Fruit fly (Drosophila melanogaster) Kc167 (cell line): Measurements from ENCODE around the gene Sf3b5.

Source experiments
- Myc ChIP-seq: fragments of >200 bp; optimal IDR thresholded peaks from 2 replicates; lab custom pipeline; 2017; ENCODE audit warnings: missing external identifiers
- Sin3A ChIP-seq: fragments of >200 bp; optimal IDR thresholded peaks from 2 replicates; lab custom pipeline; 2018; ENCODE audit warnings: missing external identifiers
- h ChIP-seq: fragments of >200 bp; optimal IDR thresholded peaks from 3 replicates; lab custom pipeline; 2018; ENCODE audit warnings: missing external identifiers
- insv ChIP-seq: fragments of >200 bp; optimal IDR thresholded peaks from 3 replicates; lab custom pipeline; 2018; ENCODE audit warnings: missing external identifiers
- psq ChIP-seq: fragments of >200 bp; optimal IDR thresholded peaks from 2 replicates; lab custom pipeline; 2017; ENCODE audit warnings: missing external identifiers
- ttk ChIP-seq: sonication (Bioruptor generic); optimal IDR thresholded peaks from 2 replicates; lab custom pipeline; 2017; ENCODE audit warnings: missing external identifiers

Sf3b5 gene

DNA sequence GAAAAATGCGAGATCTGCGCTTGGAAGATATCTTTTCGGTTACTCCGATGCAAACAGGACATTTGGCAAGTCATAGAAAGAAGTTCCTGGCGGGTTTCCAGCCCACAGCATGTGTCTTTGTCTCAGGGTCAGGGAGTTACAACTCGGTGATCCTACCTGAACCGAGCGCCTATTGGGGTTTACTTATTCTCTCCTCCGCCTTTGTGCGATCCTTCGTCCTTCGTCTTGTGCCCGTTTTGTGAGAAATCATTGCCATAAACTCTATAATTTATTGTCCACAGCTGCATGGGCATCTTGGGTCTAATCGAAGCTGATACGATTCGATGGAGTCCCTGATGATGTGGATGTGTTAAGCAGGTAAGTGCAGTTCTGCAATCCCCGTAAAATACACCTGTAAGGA is 22.8 kb upstream of the Sf3b5 start:
- no peak for TF ChIP-seq psq
- TF ChIP-seq ttk (lab: Kevin White, UChicago): no peak
- TF ChIP-seq h: no peak
- TF ChIP-seq insv (lab: Kevin White, UChicago): no peak
- no peak for TF ChIP-seq Myc
- TF ChIP-seq Sin3A (lab: Kevin White, UChicago): no peak

dm6 chr3R:9035252-9035651 is 20.1 kb upstream of the Sf3b5 start:
- TF ChIP-seq Sin3A (lab: Kevin White, UChicago) (no peak), insv (lab: Kevin White, UChicago) (no peak), Myc (no peak), h (no peak), psq (no peak), ttk (lab: Kevin White, UChicago) (no peak)

dm6 chr3R:9033619-9034401 is 18.7 kb upstream of the Sf3b5 start:
- no peak for TF ChIP-seq psq
- TF ChIP-seq Myc: no peak
- TF ChIP-seq insv (lab: Kevin White, UChicago): no peak
- no peak for TF ChIP-seq h
- TF ChIP-seq ttk (lab: Kevin White, UChicago): no peak
- no peak for TF ChIP-seq Sin3A (lab: Kevin White, UChicago)

DNA sequence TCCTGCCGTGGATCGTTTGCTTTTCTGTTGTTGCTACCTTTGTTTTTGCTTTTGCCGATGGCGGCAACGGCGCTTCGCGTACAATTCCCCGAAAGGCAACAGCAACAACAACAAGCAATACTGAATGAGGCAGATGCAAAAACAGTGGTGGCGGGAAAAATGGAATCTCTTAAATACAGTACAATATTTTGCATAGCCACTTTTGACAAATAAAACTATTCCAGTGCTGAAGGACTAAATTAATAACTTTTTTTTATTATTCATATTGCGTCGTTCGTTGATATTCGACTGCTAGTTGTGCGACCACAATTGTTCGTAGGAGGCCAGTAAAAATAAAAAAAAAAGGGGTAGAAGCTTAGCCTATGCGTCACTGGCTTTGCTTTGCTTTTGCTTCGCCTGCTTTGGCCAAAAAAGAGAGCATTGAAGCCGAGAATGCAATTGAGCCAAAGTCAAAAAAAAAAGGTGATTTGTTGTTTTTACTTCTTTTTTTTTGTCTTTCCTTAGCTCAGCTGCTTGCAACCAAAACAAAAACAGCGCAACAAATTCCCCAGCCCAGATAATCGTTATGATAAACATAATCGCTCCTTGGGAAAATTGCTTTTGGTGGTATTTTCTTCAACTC is 16.8 kb upstream of the Sf3b5 start:
- TF ChIP-seq psq (no peak), insv (lab: Kevin White, UChicago) (no peak), ttk (lab: Kevin White, UChicago) (no peak), Myc (no peak), Sin3A (lab: Kevin White, UChicago) (no peak), h (no peak)

dm6 chr3R:9030750-9031128 is 15.6 kb upstream of the Sf3b5 start:
- TF ChIP-seq h: no peak

DNA sequence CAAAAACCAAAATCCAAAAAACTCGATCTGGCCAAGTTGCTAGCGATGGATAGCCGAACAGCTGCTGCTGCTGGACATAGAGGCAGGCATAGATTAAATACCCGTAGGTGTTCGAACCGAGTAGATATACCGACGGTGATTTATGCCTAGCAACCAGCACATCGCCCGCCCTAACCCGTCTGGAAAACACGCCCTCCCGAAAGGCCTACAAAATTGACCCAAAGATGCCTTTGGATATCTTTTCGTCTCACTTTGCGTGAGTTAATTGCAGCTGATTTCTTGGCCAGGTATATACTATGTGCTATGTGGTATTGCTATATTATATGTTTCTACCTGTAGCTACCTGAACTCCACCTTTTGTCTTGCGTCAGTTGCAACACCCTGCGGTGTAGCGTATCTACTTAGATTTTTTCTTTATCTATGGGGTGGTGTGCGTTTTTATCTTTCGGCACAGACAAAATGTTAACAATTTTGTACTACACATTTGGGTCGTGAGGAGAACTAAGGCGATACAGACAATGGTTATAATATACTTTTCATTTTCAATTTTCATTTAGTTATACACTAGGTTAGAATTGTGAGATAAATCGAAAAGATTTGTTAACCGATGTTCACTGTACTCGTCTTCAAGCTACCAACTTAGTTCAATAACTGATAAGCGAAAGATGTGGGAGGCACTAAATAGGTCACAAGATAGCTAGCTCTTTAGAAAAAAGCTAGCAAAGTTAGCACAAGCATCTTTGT is 15.0 kb upstream of the Sf3b5 start:
- TF ChIP-seq psq (no peak), insv (lab: Kevin White, UChicago) (no peak), Sin3A (lab: Kevin White, UChicago) (no peak)

dm6 chr3R:9029411-9029810 is 14.3 kb upstream of the Sf3b5 start:
- TF ChIP-seq ttk (lab: Kevin White, UChicago): no peak
- TF ChIP-seq psq: no peak
- TF ChIP-seq h: no peak
- no peak for TF ChIP-seq Myc
- no peak for TF ChIP-seq insv (lab: Kevin White, UChicago)
- TF ChIP-seq Sin3A (lab: Kevin White, UChicago): no peak

DNA sequence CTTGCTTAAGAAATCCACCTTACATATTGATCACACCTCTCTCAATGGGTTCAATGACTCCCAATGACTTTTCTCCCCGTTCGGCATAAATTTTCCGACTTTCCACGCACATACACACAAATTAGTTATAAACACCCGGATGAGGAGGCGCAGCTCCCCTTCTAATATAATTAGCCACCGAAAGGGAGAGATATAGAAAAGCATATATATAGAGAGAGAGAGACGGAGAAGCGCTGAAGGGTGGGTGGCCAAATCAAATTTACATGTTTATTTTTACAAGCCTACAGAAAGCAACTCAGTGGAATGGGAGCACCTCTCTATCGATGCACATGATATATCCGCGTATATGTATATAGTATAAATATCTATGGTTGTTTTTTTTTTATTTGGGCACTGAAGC is 13.5 kb upstream of the Sf3b5 start:
- TF ChIP-seq insv (lab: Kevin White, UChicago): no peak
- no peak for TF ChIP-seq Myc
- TF ChIP-seq h: no peak
- no peak for TF ChIP-seq Sin3A (lab: Kevin White, UChicago)
- TF ChIP-seq psq: no peak
- no peak for TF ChIP-seq ttk (lab: Kevin White, UChicago)

DNA sequence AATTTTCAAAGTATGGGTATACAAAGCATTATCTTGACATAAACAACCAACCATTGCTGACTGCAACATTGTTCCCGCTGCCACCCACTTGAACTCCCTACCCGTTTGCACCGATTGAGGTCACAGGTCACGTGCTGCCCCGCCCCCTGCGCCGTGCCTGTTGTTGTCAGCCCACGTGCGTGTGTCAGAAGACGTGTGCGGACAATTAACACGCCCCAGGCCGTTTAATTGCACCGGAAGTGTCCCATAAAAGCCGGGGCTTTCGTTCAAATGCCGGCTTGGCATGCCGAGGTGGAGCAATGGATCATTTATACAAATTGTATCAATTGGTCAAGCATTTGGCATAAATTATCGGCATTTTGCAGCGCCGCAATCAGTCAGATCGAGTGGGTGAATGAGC is 11.9 kb upstream of the Sf3b5 start:
- TF ChIP-seq psq: no peak
- no peak for TF ChIP-seq Sin3A (lab: Kevin White, UChicago)
- no peak for TF ChIP-seq ttk (lab: Kevin White, UChicago)
- TF ChIP-seq insv (lab: Kevin White, UChicago): no peak
- TF ChIP-seq Myc: no peak
- TF ChIP-seq h: no peak

dm6 chr3R:9024835-9025510 is 9.8 kb upstream of the Sf3b5 start:
- no peak for TF ChIP-seq ttk (lab: Kevin White, UChicago)
- no peak for TF ChIP-seq Myc
- no peak for TF ChIP-seq Sin3A (lab: Kevin White, UChicago)

DNA sequence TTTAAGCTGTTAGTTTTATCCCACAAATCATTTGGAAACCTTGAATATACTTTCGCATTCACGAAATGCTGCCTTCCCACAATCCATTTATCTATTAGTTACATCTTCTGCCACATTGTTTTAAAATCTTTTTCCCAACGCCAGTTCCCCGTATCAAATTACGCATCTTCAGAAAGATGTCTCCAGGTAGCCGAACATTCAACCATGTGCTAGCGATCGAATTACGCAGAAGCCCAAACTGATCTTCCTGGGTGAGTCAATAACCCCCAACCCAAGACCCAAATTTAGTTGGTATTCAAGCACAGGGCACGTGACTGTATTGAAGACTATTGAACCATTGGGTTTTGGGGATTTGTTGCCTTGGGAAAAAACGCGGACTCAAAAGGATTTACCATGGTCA is 8.8 kb upstream of the Sf3b5 start:
- no peak for TF ChIP-seq Sin3A (lab: Kevin White, UChicago)
- no peak for TF ChIP-seq insv (lab: Kevin White, UChicago)
- no peak for TF ChIP-seq h
- TF ChIP-seq Myc: no peak
- TF ChIP-seq psq: no peak

DNA sequence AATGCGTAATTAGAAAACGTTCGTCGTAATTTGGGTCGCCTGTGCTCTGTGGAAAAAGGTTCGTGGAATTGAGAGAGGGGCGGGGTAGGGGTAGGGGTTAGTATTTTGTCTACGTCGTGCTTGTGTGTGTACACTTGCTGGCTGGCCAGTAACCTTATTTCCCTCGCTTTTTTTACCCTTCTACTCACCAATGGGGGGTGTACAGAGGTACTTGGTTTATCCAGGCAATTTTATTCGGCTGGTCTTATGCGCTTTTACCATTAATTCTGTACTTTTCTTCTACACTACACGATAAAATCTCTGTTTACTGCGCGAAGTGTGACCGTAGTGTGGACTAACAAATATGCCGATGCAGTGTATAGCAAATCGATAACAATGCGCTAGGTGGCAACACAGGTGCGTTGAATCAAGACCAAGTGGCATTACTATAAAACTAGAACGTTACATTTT is 4.6 kb upstream of the Sf3b5 start, which contains the start of gene tgo:
Gene tgo, minus strand, starts transcription at position 334 of the 450 bp plus-strand sequence.
- TF ChIP-seq insv (lab: Kevin White, UChicago) (no peak), Sin3A (lab: Kevin White, UChicago) (no peak), Myc (no peak), h (no peak)
